Worm (Caenorhabditis elegans): ENCODE results near the gene nlp-67.

- TF ChIP-seq alr-1 (tag; optimal IDR thresholded peaks at IDR 0.05) (no peak), peb-1 (tag; optimal IDR thresholded peaks at IDR 0.05) (no peak), unc-62 (GFP tag; optimal IDR thresholded peaks at IDR 0.05) (no peak), lin-39 (tag; optimal IDR thresholded peaks at IDR 0.05) (no peak), mdl-1 (tag; optimal IDR thresholded peaks at IDR 0.05) (no peak), lsy-2 (tag; optimal IDR thresholded peaks at IDR 0.05) (no peak), nhr-10 (tag; optimal IDR thresholded peaks at IDR 0.05) (no peak), egl-27 (tag; optimal IDR thresholded peaks at IDR 0.05) (no peak), gmeb-1 (tag; optimal IDR thresholded peaks at IDR 0.05) (no peak), nhr-23 (tag; optimal IDR thresholded peaks at IDR 0.05) (no peak), crh-2 (tag; optimal IDR thresholded peaks at IDR 0.05) (no peak), ama-1 (optimal IDR thresholded peaks at IDR 0.05) (no peak)
Measured at ce11 chrX:16189227-16189906, 5.2 kb downstream of the nlp-67 start, which contains the start of gene slc-25A21.

Measured in whole organism, L2 larva.